Worm (Caenorhabditis elegans) whole organism, young adult: ENCODE measurements around the gene nlp-50.

Source experiments
- B0019.2 ChIP-seq: fragments of 200-800 bp; sonication (Bioruptor generic); conservative IDR thresholded peaks from 2 replicates; pipeline ENCODE4 v1.3.6; 2022; ENCODE audit warnings: missing genetic modification reagents, missing genetic modification characterization, missing compliant biosample characterization
- B0035.1 ChIP-seq: sonication (generic microtip); optimal IDR thresholded peaks from 2 replicates; lab custom pipeline; 2016; ENCODE audit warnings: missing genetic modification characterization, mild to moderate bottlenecking, missing compliant biosample characterization, missing genotype, missing genetic modification reagents
- D2030.7 ChIP-seq: fragments of 200-800 bp; sonication (Bioruptor generic); IDR thresholded peaks from 2 replicates; pipeline ENCODE4 v1.3.6; 2022; ENCODE audit warnings: missing genetic modification reagents, missing genetic modification characterization, missing compliant biosample characterization
- F33H1.4 ChIP-seq: fragments of 200-800 bp; sonication (Bioruptor generic); IDR thresholded peaks from 2 replicates; pipeline ENCODE4 v1.3.6; 2022; ENCODE audit warnings: missing genetic modification reagents, missing genetic modification characterization, missing compliant biosample characterization
- F39B2.1 ChIP-seq: fragments of 200-800 bp; sonication (Bioruptor generic); IDR thresholded peaks from 2 replicates; pipeline ENCODE4 v1.3.6; 2022; ENCODE audit warnings: missing genetic modification reagents, missing genetic modification characterization, missing compliant biosample characterization
- F52B5.7 ChIP-seq: sonication (generic microtip); optimal IDR thresholded peaks from 2 replicates; lab custom pipeline; 2016; ENCODE audit warnings: mild to moderate bottlenecking, missing genetic modification characterization, missing compliant biosample characterization
- K12H6.12 ChIP-seq: fragments of 200-800 bp; sonication (Bioruptor generic); optimal IDR thresholded peaks from 2 replicates; lab custom pipeline; 2018; ENCODE audit warnings: mild to moderate bottlenecking, missing genetic modification characterization, missing compliant biosample characterization
- Y53F4B.3 ChIP-seq: fragments of 200-800 bp; sonication (Bioruptor generic); IDR thresholded peaks from 2 replicates; pipeline ENCODE4 v1.3.6; 2022; ENCODE audit warnings: missing genetic modification reagents, missing genetic modification characterization, missing compliant biosample characterization
- Y56A3A.18 ChIP-seq: fragments of 200-800 bp; sonication (Bioruptor generic); IDR thresholded peaks from 2 replicates; pipeline ENCODE4 v1.3.6; 2022; ENCODE audit warnings: missing genetic modification reagents, missing genetic modification characterization, missing compliant biosample characterization
- Y79H2A.3 ChIP-seq: fragments of 200-800 bp; sonication (Bioruptor generic); conservative IDR thresholded peaks from 2 replicates; pipeline ENCODE4 v1.3.6; 2022; ENCODE audit warnings: missing genetic modification reagents, missing genetic modification characterization, missing compliant biosample characterization
- Y95B8A.8 ChIP-seq: fragments of 200-800 bp; sonication (Bioruptor generic); IDR thresholded peaks from 2 replicates; pipeline ENCODE4 v1.3.6; 2022; ENCODE audit warnings: missing genetic modification reagents, missing genetic modification characterization, missing compliant biosample characterization
- attf-5 ChIP-seq: fragments of 200-800 bp; sonication (Bioruptor generic); optimal IDR thresholded peaks from 2 replicates; lab custom pipeline; 2018; ENCODE audit warnings: mild to moderate bottlenecking, missing genetic modification characterization, missing compliant biosample characterization
- ccch-3 ChIP-seq: fragments of 200-800 bp; sonication (Bioruptor generic); optimal IDR thresholded peaks from 2 replicates; lab custom pipeline; 2018; ENCODE audit warnings: mild to moderate bottlenecking, missing genetic modification characterization, missing compliant biosample characterization
- cebp-1 ChIP-seq, 2 experiments: fragments of 200-800 bp in 1 of 2; sonication (Bioruptor generic) in 1 of 2; sonication (generic microtip) in 1 of 2; IDR thresholded peaks in 1 of 2; optimal IDR thresholded peaks in 1 of 2; 2 replicates each; pipeline versions ENCODE4 v1.3.6 to Lab custom; 2017 to 2022; ENCODE audit warnings: missing compliant biosample characterization in 2 of 2, missing genetic modification characterization in 2 of 2, mild to moderate bottlenecking in 1 of 2, missing genetic modification reagents in 1 of 2, moderate library complexity in 1 of 2
- cebp-2 ChIP-seq: fragments of 200-800 bp; sonication (Bioruptor generic); IDR thresholded peaks from 2 replicates; pipeline ENCODE4 v1.3.6; 2022; ENCODE audit warnings: missing genetic modification characterization, missing compliant biosample characterization
- ceh-40 ChIP-seq: fragments of 200-800 bp; sonication (Bioruptor generic); IDR thresholded peaks from 2 replicates; pipeline ENCODE4 v1.3.6; 2022; ENCODE audit warnings: missing genetic modification characterization, missing compliant biosample characterization
- ceh-91 ChIP-seq: fragments of 200-800 bp; sonication (Bioruptor generic); IDR thresholded peaks from 2 replicates; pipeline ENCODE4 v1.3.6; 2022; ENCODE audit warnings: missing genetic modification reagents, missing genetic modification characterization, missing compliant biosample characterization
- hlh-12 ChIP-seq: sonication (generic microtip); optimal IDR thresholded peaks from 2 replicates; lab custom pipeline; 2016; ENCODE audit warnings: missing genetic modification characterization, missing compliant biosample characterization
- hsf-1 ChIP-seq: fragments of 200-800 bp; sonication (Bioruptor generic); IDR thresholded peaks from 2 replicates; pipeline ENCODE4 v1.3.6; 2022; ENCODE audit warnings: missing genetic modification reagents, missing genetic modification characterization, missing compliant biosample characterization
- lin-26 ChIP-seq: fragments of 200-800 bp; sonication (Bioruptor generic); IDR thresholded peaks from 2 replicates; pipeline ENCODE4 v1.3.6; 2022; ENCODE audit warnings: missing genetic modification reagents, missing genetic modification characterization, missing compliant biosample characterization
- lir-1 ChIP-seq: fragments of 200-800 bp; sonication (Bioruptor generic); conservative IDR thresholded peaks from 2 replicates; pipeline ENCODE4 v1.3.6; 2022; ENCODE audit warnings: missing genetic modification reagents, missing genetic modification characterization, missing compliant biosample characterization
- madf-3 ChIP-seq: fragments of 200-800 bp; sonication (Bioruptor generic); IDR thresholded peaks from 2 replicates; pipeline ENCODE4 v1.3.6; 2022; ENCODE audit warnings: missing genetic modification reagents, missing genetic modification characterization, missing compliant biosample characterization
- mel-28 ChIP-seq: sonication (generic microtip); optimal IDR thresholded peaks from 2 replicates; lab custom pipeline; 2016; ENCODE audit warnings: borderline replicate concordance, mild to moderate bottlenecking, missing genetic modification characterization, missing compliant biosample characterization
- mxl-1 ChIP-seq: sonication (generic microtip); optimal IDR thresholded peaks from 2 replicates; lab custom pipeline; 2016; ENCODE audit warnings: missing genetic modification characterization, missing compliant biosample characterization
- nhr-80 ChIP-seq: sonication (generic microtip); optimal IDR thresholded peaks from 2 replicates; lab custom pipeline; 2016; ENCODE audit warnings: missing genetic modification characterization, missing compliant biosample characterization
- pha-4 ChIP-seq: fragments of 150-350 bp; sonication (generic microtip); optimal IDR thresholded peaks from 2 replicates; lab custom pipeline; 2014; ENCODE audit warnings: missing biosample characterization, missing genetic modification reagents, missing genetic modification characterization
- rcor-1 ChIP-seq: fragments of 200-800 bp; sonication (Bioruptor generic); IDR thresholded peaks from 2 replicates; pipeline ENCODE4 v1.3.6; 2022; ENCODE audit warnings: missing genetic modification reagents, missing genetic modification characterization, missing compliant biosample characterization
- rec-8 ChIP-seq, 2 experiments: sonication (generic microtip); optimal IDR thresholded peaks; 2 replicates each; lab custom pipeline; 2016; ENCODE audit warnings: mild to moderate bottlenecking in 2 of 2, missing genetic modification characterization in 2 of 2, missing genetic modification reagents in 2 of 2, missing genotype in 2 of 2, missing biosample characterization in 1 of 2, missing compliant biosample characterization in 1 of 2, moderate library complexity in 1 of 2
- snpc-3.4 ChIP-seq: sonication (generic microtip); optimal IDR thresholded peaks from 2 replicates; lab custom pipeline; 2017; ENCODE audit warnings: missing genetic modification characterization, mild to moderate bottlenecking, missing compliant biosample characterization, antibody characterized with exemption, moderate library complexity, missing genotype, missing genetic modification reagents
- sptf-2 ChIP-seq: fragments of 200-800 bp; sonication (Bioruptor generic); optimal IDR thresholded peaks from 2 replicates; lab custom pipeline; 2018; ENCODE audit warnings: mild to moderate bottlenecking, missing genetic modification characterization, missing compliant biosample characterization
- unc-130 ChIP-seq: sonication (generic microtip); optimal IDR thresholded peaks from 2 replicates; lab custom pipeline; 2016; ENCODE audit warnings: missing genetic modification reagents, missing genetic modification characterization, missing compliant biosample characterization
- unc-62 ChIP-seq: fragments of 150-350 bp; optimal IDR thresholded peaks from 2 replicates; lab custom pipeline; 2014; ENCODE audit warnings: missing biosample characterization, missing genetic modification reagents, missing genetic modification characterization
- zfh-2 ChIP-seq: fragments of 200-800 bp; sonication (Bioruptor generic); conservative IDR thresholded peaks from 2 replicates; pipeline ENCODE4 v1.3.6; 2022; ENCODE audit warnings: missing genetic modification reagents, missing genetic modification characterization, missing compliant biosample characterization
- zim-3 ChIP-seq: sonication (generic microtip); optimal IDR thresholded peaks from 2 replicates; lab custom pipeline; 2017; ENCODE audit warnings: mild to moderate bottlenecking, missing genetic modification characterization, moderate library complexity, missing compliant biosample characterization
- ztf-18 ChIP-seq: sonication (generic microtip); optimal IDR thresholded peaks from 2 replicates; lab custom pipeline; 2016; ENCODE audit warnings: missing genotype, mild to moderate bottlenecking, missing genetic modification characterization, missing compliant biosample characterization
- ztf-3 ChIP-seq: fragments of 200-800 bp; sonication (Bioruptor generic); optimal IDR thresholded peaks from 2 replicates; lab custom pipeline; 2018; ENCODE audit warnings: mild to moderate bottlenecking, missing genetic modification characterization, missing compliant biosample characterization

The nlp-50 gene

DNA sequence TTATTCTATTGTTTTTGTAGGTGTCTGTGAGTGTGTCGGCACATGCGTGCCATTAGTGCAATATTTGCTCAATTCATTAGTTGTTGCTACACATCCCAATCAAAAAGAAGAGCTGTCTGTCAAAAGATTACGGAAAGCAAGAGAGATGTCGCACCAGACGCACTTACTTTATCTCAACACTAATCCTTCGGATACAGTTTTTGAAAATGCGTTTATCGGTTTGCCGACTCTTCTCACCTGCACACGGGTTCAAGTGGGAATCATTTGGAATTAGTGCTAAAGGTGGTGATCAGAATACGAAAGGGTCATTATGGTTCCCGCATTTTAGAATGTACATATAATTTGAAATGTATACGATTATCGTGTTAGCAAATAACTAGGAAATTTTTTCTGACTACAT is 36.4 kb downstream of the nlp-50 start:
- TF ChIP-seq hsf-1 (GFP tag; lab: Robert Waterston, UW) (no peak), lin-26 (no peak), D2030.7 (no peak), B0019.2 (GFP tag; lab: Robert Waterston, UW) (no peak), zfh-2 (GFP tag; lab: Robert Waterston, UW) (no peak)

DNA sequence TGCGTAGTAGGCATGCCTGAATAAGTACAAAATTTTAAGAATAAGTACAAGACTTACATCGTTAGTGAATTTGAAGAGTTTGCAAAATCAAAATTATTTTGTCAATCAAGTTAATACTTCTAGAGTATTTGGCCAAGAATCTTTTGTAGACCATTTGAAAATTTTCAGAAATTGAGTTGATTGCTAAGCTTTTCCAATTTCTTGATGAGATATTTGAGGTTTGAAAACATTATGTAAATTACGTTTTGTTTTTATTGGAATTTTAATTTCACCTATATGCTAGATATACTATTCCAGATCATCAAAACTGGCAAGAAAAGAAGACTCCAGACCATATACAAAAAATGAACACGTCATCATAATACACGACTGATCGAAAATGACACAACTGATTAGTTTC is 38.2 kb downstream of the nlp-50 start, which contains the start of gene tab-1:
tab-1 (plus strand) TSS at position 301 of the 400 bp plus-strand sequence.
- TF ChIP-seq attf-5 (GFP tag; lab: Kevin White, UChicago): no peak
- TF ChIP-seq ztf-3 (GFP tag; lab: Kevin White, UChicago): no peak
- no peak for TF ChIP-seq sptf-2
- no peak for TF ChIP-seq ceh-40
- TF ChIP-seq mel-28 (tag; lab: Kevin White, UChicago): no peak
- TF ChIP-seq Y53F4B.3 (GFP tag; lab: Robert Waterston, UW): no peak
- no peak for TF ChIP-seq unc-62
- no peak for TF ChIP-seq ccch-3 (GFP tag; lab: Kevin White, UChicago)
- no peak for TF ChIP-seq Y56A3A.18 (GFP tag; lab: Robert Waterston, UW)
- TF ChIP-seq madf-3 (GFP tag; lab: Robert Waterston, UW): no peak
- TF ChIP-seq D2030.7: no peak
- no peak for TF ChIP-seq lin-26
- TF ChIP-seq hlh-12 (tag; lab: Kevin White, UChicago): no peak

ce11 chrII:6807162-6807561 is 42.3 kb downstream of the nlp-50 start, which contains the start of gene F31E8.5:
Gene F31E8.5 (minus strand): TSS chrII:6807262.
- TF ChIP-seq pha-4: no peak
- TF ChIP-seq Y79H2A.3 (GFP tag; lab: Robert Waterston, UW): no peak
- no peak for TF ChIP-seq zfh-2 (GFP tag; lab: Robert Waterston, UW)
- no peak for TF ChIP-seq nhr-80 (tag; lab: Kevin White, UChicago)
- no peak for TF ChIP-seq F33H1.4
- TF ChIP-seq B0019.2 (GFP tag; lab: Robert Waterston, UW): no peak
- TF ChIP-seq zim-3 (tag; lab: Kevin White, UChicago): no peak
- TF ChIP-seq F39B2.1 (GFP tag; lab: Robert Waterston, UW): no peak
- no peak for TF ChIP-seq Y56A3A.18 (GFP tag; lab: Robert Waterston, UW)
- no peak for TF ChIP-seq B0035.1
- TF ChIP-seq snpc-3.4 (tag; lab: Kevin White, UChicago): no peak
- no peak for TF ChIP-seq rec-8 (tag; optimal IDR thresholded peaks at IDR 0.05; lab: Kevin White, UChicago)
- no peak for TF ChIP-seq cebp-1 (GFP tag; IDR thresholded peaks at IDR 0.05; lab: Robert Waterston, UW)
- no peak for TF ChIP-seq cebp-1 (tag; optimal IDR thresholded peaks at IDR 0.05; lab: Kevin White, UChicago)
- TF ChIP-seq unc-130 (GFP tag; lab: Kevin White, UChicago): no peak
- no peak for TF ChIP-seq Y95B8A.8
- TF ChIP-seq F52B5.7 (tag; lab: Kevin White, UChicago): no peak
- no peak for TF ChIP-seq ceh-91 (GFP tag; lab: Robert Waterston, UW)

- TF ChIP-seq K12H6.12 (tag; lab: Kevin White, UChicago) (peak; percentile 8), F39B2.1 (GFP tag; lab: Robert Waterston, UW) (no peak), lir-1 (GFP tag; lab: Robert Waterston, UW) (no peak), ccch-3 (GFP tag; lab: Kevin White, UChicago) (no peak), mxl-1 (tag; lab: Kevin White, UChicago) (no peak), ztf-18 (tag; lab: Kevin White, UChicago) (no peak), cebp-2 (no peak), rcor-1 (GFP tag; lab: Robert Waterston, UW) (no peak)
Observed at ce11 chrII:6808539-6808938, 43.7 kb downstream of the nlp-50 start.
